Fruit fly (Drosophila melanogaster) whole organism, adult: ENCODE data around the gene CG14659.

Experiments used
- CG14711 ChIP-seq: fragments of 200-800 bp; sonication (Bioruptor generic); optimal IDR thresholded peaks from 2 replicates; lab custom pipeline; 2018; ENCODE audit warnings: missing biosample characterization, mild to moderate bottlenecking, missing genetic modification characterization, moderate library complexity
- CG1620 ChIP-seq: fragments of 200-800 bp; sonication (Bioruptor generic); optimal IDR thresholded peaks from 2 replicates; lab custom pipeline; 2016; ENCODE audit warnings: missing biosample characterization, missing genetic modification characterization
- CG33017 ChIP-seq: fragments of 200-800 bp; sonication (Bioruptor generic); optimal IDR thresholded peaks from 2 replicates; lab custom pipeline; 2018; ENCODE audit warnings: missing biosample characterization, mild to moderate bottlenecking, missing genetic modification characterization, moderate library complexity
- CG5204 ChIP-seq: fragments of 200-800 bp; sonication (Bioruptor generic); optimal IDR thresholded peaks from 2 replicates; lab custom pipeline; 2016; ENCODE audit warnings: missing biosample characterization, missing genetic modification characterization
- Mnt ChIP-seq: fragments of 200-800 bp; sonication (Bioruptor generic); optimal IDR thresholded peaks from 2 replicates; lab custom pipeline; 2016; ENCODE audit warnings: missing biosample characterization, mild to moderate bottlenecking, missing genetic modification characterization
- cnc ChIP-seq, 2 experiments: fragments of >200 bp; optimal IDR thresholded peaks; 2 replicates each; lab custom pipeline; 2017
- kay ChIP-seq: fragments of 200-800 bp; sonication (Bioruptor generic); peaks from one replicate; lab custom pipeline; 2016; ENCODE audit warnings: missing biosample characterization, missing genetic modification characterization, borderline replicate concordance
- ovo ChIP-seq: fragments of 200-800 bp; sonication (Bioruptor generic); optimal IDR thresholded peaks from 2 replicates; lab custom pipeline; 2016; ENCODE audit warnings: missing biosample characterization, missing genetic modification characterization
- toe ChIP-seq: fragments of 200-800 bp; sonication (Bioruptor generic); optimal IDR thresholded peaks from 2 replicates; lab custom pipeline; 2016; ENCODE audit warnings: missing biosample characterization, missing genetic modification characterization

DNA sequence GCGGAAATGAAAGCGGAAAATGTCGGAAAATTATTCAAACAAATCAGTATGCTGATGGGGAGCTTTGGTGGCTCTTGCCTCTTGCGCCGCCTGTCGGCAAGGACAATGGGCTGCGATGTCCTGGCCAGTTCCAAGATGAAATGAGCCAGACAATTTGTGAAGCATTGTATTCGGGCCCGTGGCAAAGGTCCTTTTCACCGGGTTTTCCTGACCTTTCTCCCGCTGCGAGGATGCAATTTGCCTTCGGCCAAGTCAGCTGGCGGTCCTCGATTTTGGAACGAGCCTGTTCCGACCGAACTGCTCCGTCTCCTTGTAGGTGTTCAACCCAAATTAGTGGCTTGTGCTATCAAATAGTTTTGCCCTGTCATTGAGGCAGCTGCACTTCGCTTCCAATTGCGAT lies 16.3 kb upstream of the CG14659 start:
- TF ChIP-seq cnc (optimal IDR thresholded peaks at IDR 0.05; lab: Kevin White, UChicago), result no peak
- TF ChIP-seq kay (GFP tag; lab: Kevin White, UChicago), result no peak
- no peak for TF ChIP-seq CG1620
- no peak for TF ChIP-seq Mnt (GFP tag; lab: Kevin White, UChicago)
- no peak for TF ChIP-seq toe (GFP tag; lab: Kevin White, UChicago)
- TF ChIP-seq CG5204 (GFP tag; lab: Kevin White, UChicago), result no peak
- TF ChIP-seq ovo, result no peak
- TF ChIP-seq CG14711 (tag; lab: Kevin White, UChicago), result no peak
- TF ChIP-seq CG33017 (tag; lab: Kevin White, UChicago), result no peak
